Fruit fly (Drosophila melanogaster) whole organism, embryonic: Measurements from ENCODE around the gene CG5805.

Experiments used
- Awh ChIP-seq: fragments of 200-800 bp; sonication (Bioruptor generic); IDR thresholded peaks from 2 replicates; pipeline ENCODE4, ENCODE4 v1.3.6; 2022; ENCODE audit warnings: missing biosample characterization, missing genetic modification characterization
- Bdp1 ChIP-seq: fragments of 200-800 bp; sonication (Bioruptor generic); optimal IDR thresholded peaks from 3 replicates; lab custom pipeline; 2016; ENCODE audit warnings: missing biosample characterization, missing genetic modification characterization
- Bgb ChIP-seq: fragments of 200-800 bp; sonication (Bioruptor generic); IDR thresholded peaks from 2 replicates; pipeline ENCODE4 v1.3.6; 2022; ENCODE audit warnings: missing biosample characterization, missing genetic modification characterization; ENCODE audit not compliant: partially characterized antibody
- CG11696 ChIP-seq: fragments of 200-800 bp; sonication (Bioruptor generic); IDR thresholded peaks from 2 replicates; pipeline ENCODE4 v1.3.6; 2022; ENCODE audit warnings: missing biosample characterization, missing genetic modification characterization
- CG12659 ChIP-seq: fragments of 200-800 bp; sonication (Bioruptor generic); optimal IDR thresholded peaks from 3 replicates; lab custom pipeline; 2017; ENCODE audit warnings: mild to moderate bottlenecking, missing biosample characterization, missing genetic modification reagents, missing genetic modification characterization
- CG14441 ChIP-seq: fragments of 200-800 bp; sonication (Bioruptor generic); IDR thresholded peaks from 2 replicates; pipeline ENCODE4 v1.3.6; 2022; ENCODE audit warnings: missing biosample characterization, missing genetic modification characterization
- CG15011 ChIP-seq: fragments of 200-800 bp; sonication (Bioruptor generic); optimal IDR thresholded peaks from 3 replicates; lab custom pipeline; 2018; ENCODE audit warnings: missing biosample characterization, mild to moderate bottlenecking, missing genetic modification characterization
- CG1603 ChIP-seq: fragments of 200-800 bp; sonication (Bioruptor generic); optimal IDR thresholded peaks from 2 replicates; lab custom pipeline; 2019; ENCODE audit warnings: missing biosample characterization, mild to moderate bottlenecking, missing genetic modification characterization, moderate library complexity
- CG1647 ChIP-seq: fragments of 200-800 bp; sonication (Bioruptor generic); optimal IDR thresholded peaks from 3 replicates; lab custom pipeline; 2016; ENCODE audit warnings: missing biosample characterization, missing genetic modification characterization
- CG17361 ChIP-seq: fragments of 200-800 bp; sonication (Bioruptor generic); IDR thresholded peaks from 3 replicates; pipeline ENCODE4 v1.3.6; 2022; ENCODE audit warnings: missing biosample characterization, missing genetic modification characterization
- CG17802 ChIP-seq: fragments of 200-800 bp; sonication (Bioruptor generic); optimal IDR thresholded peaks from 2 replicates; lab custom pipeline; 2018; ENCODE audit warnings: missing biosample characterization, mild to moderate bottlenecking, missing genetic modification characterization, moderate library complexity
- CG2199 ChIP-seq: fragments of 200-800 bp; sonication (Bioruptor generic); IDR thresholded peaks from 3 replicates; pipeline ENCODE4 v1.3.6; 2022; ENCODE audit warnings: missing biosample characterization, missing genetic modification characterization
- CG31224 ChIP-seq: fragments of 200-800 bp; sonication (Bioruptor generic); IDR thresholded peaks from 2 replicates; pipeline ENCODE4 v1.3.6; 2022; ENCODE audit warnings: missing biosample characterization, missing genetic modification characterization
- CG3995 ChIP-seq: fragments of 200-800 bp; sonication (Bioruptor generic); optimal IDR thresholded peaks from 3 replicates; lab custom pipeline; 2016; ENCODE audit warnings: missing biosample characterization, missing genetic modification characterization
- CG4424 ChIP-seq: fragments of 200-800 bp; sonication (Bioruptor generic); optimal IDR thresholded peaks from 3 replicates; lab custom pipeline; 2016; ENCODE audit warnings: missing biosample characterization, missing genetic modification characterization
- CG4617 ChIP-seq: fragments of 200-800 bp; sonication (Bioruptor generic); optimal IDR thresholded peaks from 3 replicates; lab custom pipeline; 2016; ENCODE audit warnings: missing biosample characterization, missing genetic modification characterization, borderline replicate concordance
- CG6175 ChIP-seq: fragments of 200-800 bp; sonication (Bioruptor generic); IDR thresholded peaks from 3 replicates; pipeline ENCODE4 v1.3.6; 2022; ENCODE audit warnings: missing biosample characterization, missing genetic modification characterization
- CG6272 ChIP-seq: fragments of 200-800 bp; sonication (Bioruptor generic); IDR thresholded peaks from 2 replicates; pipeline ENCODE4 v1.3.6; 2022; ENCODE audit warnings: missing biosample characterization, missing genetic modification characterization
- CG7786 ChIP-seq: fragments of 200-800 bp; sonication (Bioruptor generic); optimal IDR thresholded peaks from 2 replicates; lab custom pipeline; 2016; ENCODE audit warnings: missing biosample characterization, missing genetic modification characterization
- CG8281 ChIP-seq: fragments of 200-800 bp; sonication (Bioruptor generic); optimal IDR thresholded peaks from 2 replicates; lab custom pipeline; 2018; ENCODE audit warnings: missing biosample characterization, mild to moderate bottlenecking, missing genetic modification characterization, moderate library complexity
- CG8388 ChIP-seq: fragments of 200-800 bp; sonication (Bioruptor generic); optimal IDR thresholded peaks from 2 replicates; lab custom pipeline; 2019; ENCODE audit warnings: missing biosample characterization, mild to moderate bottlenecking, missing genetic modification characterization, moderate library complexity
- CG9932 ChIP-seq: fragments of 200-800 bp; sonication (Bioruptor generic); IDR thresholded peaks from 2 replicates; pipeline ENCODE4 v1.3.6; 2022; ENCODE audit warnings: missing biosample characterization, missing genetic modification characterization
- Camta ChIP-seq: fragments of 200-800 bp; sonication (Bioruptor generic); optimal IDR thresholded peaks from 2 replicates; lab custom pipeline; 2016; ENCODE audit warnings: missing biosample characterization, missing genetic modification characterization
- Drgx ChIP-seq: fragments of 200-800 bp; sonication (Bioruptor generic); IDR thresholded peaks from 2 replicates; pipeline ENCODE4 v1.3.6; 2022; ENCODE audit warnings: missing biosample characterization, missing genetic modification characterization
- E2f2 ChIP-seq: fragments of 200-800 bp; sonication (Bioruptor generic); IDR thresholded peaks from 2 replicates; pipeline ENCODE4 v1.3.6; 2022; ENCODE audit warnings: missing biosample characterization, missing genetic modification characterization
- Hmx ChIP-seq: fragments of 200-800 bp; sonication (Bioruptor generic); optimal IDR thresholded peaks from 2 replicates; lab custom pipeline; 2016; ENCODE audit warnings: missing biosample characterization, missing genetic modification characterization
- NK7.1 ChIP-seq: fragments of 200-800 bp; sonication (Bioruptor generic); optimal IDR thresholded peaks from 3 replicates; lab custom pipeline; 2016; ENCODE audit warnings: missing biosample characterization, missing genetic modification characterization
- Poxn ChIP-seq: fragments of 200-800 bp; sonication (Bioruptor generic); IDR thresholded peaks from 2 replicates; pipeline ENCODE4 v1.3.6; 2022; ENCODE audit warnings: missing biosample characterization, missing genetic modification characterization
- Rfx ChIP-seq: fragments of 200-800 bp; sonication (Bioruptor generic); IDR thresholded peaks from 2 replicates; pipeline ENCODE4 v1.3.6; 2022; ENCODE audit warnings: missing biosample characterization, missing genetic modification characterization
- Sin3A ChIP-seq: fragments of >200 bp; optimal IDR thresholded peaks from 2 replicates; lab custom pipeline; 2018
- cato ChIP-seq: fragments of 200-800 bp; sonication (Bioruptor generic); optimal IDR thresholded peaks from 2 replicates; lab custom pipeline; 2016; ENCODE audit warnings: missing biosample characterization, missing genetic modification characterization, borderline replicate concordance
- crol ChIP-seq: fragments of 200-800 bp; sonication (Bioruptor generic); IDR thresholded peaks from 2 replicates; pipeline ENCODE4 v1.3.6; 2022; ENCODE audit warnings: missing biosample characterization, missing genetic modification characterization
- cwo ChIP-seq: fragments of 200-800 bp; sonication (Bioruptor generic); optimal IDR thresholded peaks from 3 replicates; lab custom pipeline; 2017; ENCODE audit warnings: missing biosample characterization, missing genetic modification characterization, mild to moderate bottlenecking, moderate library complexity, missing genetic modification reagents
- emc ChIP-seq: fragments of 200-800 bp; sonication (Bioruptor generic); optimal IDR thresholded peaks from 2 replicates; lab custom pipeline; 2016; ENCODE audit warnings: missing biosample characterization, missing genetic modification characterization
- ftz-f1 ChIP-seq: fragments of 200-800 bp; sonication (Bioruptor generic); optimal IDR thresholded peaks from 2 replicates; lab custom pipeline; 2016; ENCODE audit warnings: missing biosample characterization, missing genetic modification characterization
- h ChIP-seq: fragments of >200 bp; optimal IDR thresholded peaks from 2 replicates; lab custom pipeline; 2017
- hth ChIP-seq: fragments of >200 bp; optimal IDR thresholded peaks from 2 replicates; lab custom pipeline; 2017; ENCODE audit warnings: inconsistent platforms
- jigr1 ChIP-seq: fragments of 200-800 bp; sonication (Bioruptor generic); IDR thresholded peaks from 3 replicates; pipeline ENCODE4 v1.3.6; 2022; ENCODE audit warnings: missing biosample characterization, missing genetic modification characterization
- lola ChIP-seq, 3 experiments: fragments of >200 bp in 2 of 3; fragments of 200-800 bp in 1 of 3; sonication (Bioruptor generic) in 1 of 3; optimal IDR thresholded peaks; 2 replicates each; lab custom pipeline; 2017 to 2019; ENCODE audit warnings: missing biosample characterization in 3 of 3, missing genetic modification characterization in 3 of 3, mild to moderate bottlenecking in 1 of 3, moderate library complexity in 1 of 3
- mirr ChIP-seq: fragments of 200-800 bp; sonication (Bioruptor generic); optimal IDR thresholded peaks from 3 replicates; lab custom pipeline; 2018; ENCODE audit warnings: missing biosample characterization, mild to moderate bottlenecking, missing genetic modification characterization
- mld ChIP-seq: fragments of 200-800 bp; sonication (Bioruptor generic); IDR thresholded peaks from 3 replicates; pipeline ENCODE4 v1.3.6; 2022; ENCODE audit warnings: missing biosample characterization, missing genetic modification characterization; ENCODE audit not compliant: partially characterized antibody
- nom ChIP-seq: fragments of 200-800 bp; sonication (Bioruptor generic); optimal IDR thresholded peaks from 2 replicates; lab custom pipeline; 2017; ENCODE audit warnings: missing biosample characterization, missing genetic modification characterization, mild to moderate bottlenecking, moderate library complexity, missing genetic modification reagents
- onecut ChIP-seq: fragments of 200-800 bp; sonication (Bioruptor generic); IDR thresholded peaks from 2 replicates; pipeline ENCODE4 v1.3.6; 2022; ENCODE audit warnings: missing biosample characterization, missing genetic modification characterization
- sima ChIP-seq: fragments of 200-800 bp; sonication (Bioruptor generic); optimal IDR thresholded peaks from 2 replicates; lab custom pipeline; 2016; ENCODE audit warnings: missing biosample characterization, missing genetic modification characterization
- sna ChIP-seq: fragments of 200-800 bp; sonication (Bioruptor generic); IDR thresholded peaks from 2 replicates; pipeline ENCODE4 v1.3.6; 2022; ENCODE audit warnings: missing biosample characterization, missing genetic modification characterization; ENCODE audit not compliant: partially characterized antibody
- sug ChIP-seq: fragments of 200-800 bp; optimal IDR thresholded peaks from 2 replicates; lab custom pipeline; 2019; ENCODE audit warnings: missing biosample characterization, mild to moderate bottlenecking, missing genetic modification characterization, moderate library complexity
- toy ChIP-seq: fragments of 200-800 bp; sonication (Bioruptor generic); IDR thresholded peaks from 2 replicates; pipeline ENCODE4 v1.3.6; 2022; ENCODE audit warnings: missing biosample characterization, missing genetic modification characterization
- unpg ChIP-seq: fragments of 200-800 bp; sonication (Bioruptor generic); optimal IDR thresholded peaks from 3 replicates; lab custom pipeline; 2018; ENCODE audit warnings: missing biosample characterization, mild to moderate bottlenecking, missing genetic modification characterization, moderate library complexity
- usp ChIP-seq: fragments of >200 bp; optimal IDR thresholded peaks from 2 replicates; lab custom pipeline; 2017; ENCODE audit warnings: missing biosample characterization, missing genetic modification characterization
- zfh1 ChIP-seq: fragments of 200-800 bp; sonication (Bioruptor generic); IDR thresholded peaks from 3 replicates; pipeline ENCODE4 v1.3.6; 2022; ENCODE audit warnings: missing biosample characterization, missing genetic modification characterization
- zfh2 ChIP-seq: fragments of 200-800 bp; sonication (Bioruptor generic); optimal IDR thresholded peaks from 2 replicates; lab custom pipeline; 2016; ENCODE audit warnings: missing biosample characterization, missing genetic modification characterization

Gene CG5805

dm6 chr3R:24816993-24817854 lies 30.0 kb upstream of the CG5805 start, which contains the start of the genes CG5808 and Saf-B (continued):
- TF ChIP-seq Hmx (GFP tag; lab: Kevin White, UChicago) (no peak), Rfx (GFP tag; lab: Robert Waterston, UW) (peak; percentile 53; the same call in 1 of the 2 replicates), CG12659 (peak; percentile 63), unpg (GFP tag; lab: Kevin White, UChicago) (no peak), emc (GFP tag; lab: Kevin White, UChicago) (no peak), Bdp1 (no peak), usp (GFP tag; lab: Kevin White, UChicago) (no peak), CG6272 (GFP tag; lab: Robert Waterston, UW) (no peak), CG7786 (GFP tag; lab: Kevin White, UChicago) (no peak), CG1647 (no peak), mirr (GFP tag; lab: Kevin White, UChicago) (no peak), CG14441 (peak; percentile 43; the same call in 1 of the 2 replicates), cato (GFP tag; lab: Kevin White, UChicago) (no peak), Poxn (GFP tag; lab: Robert Waterston, UW) (no peak), crol (GFP tag; lab: Robert Waterston, UW) (no peak), CG2199 (GFP tag; lab: Robert Waterston, UW) (no peak), Sin3A (no peak), CG11696 (GFP tag; lab: Robert Waterston, UW) (no peak), zfh2 (GFP tag; lab: Kevin White, UChicago) (peak; percentile 31), CG31224 (GFP tag; lab: Robert Waterston, UW) (peak; percentile 43; the same call in 1 of the 2 replicates), CG9932 (GFP tag; lab: Robert Waterston, UW) (peak; percentile 38; the same call in 1 of the 2 replicates), CG4617 (GFP tag; lab: Kevin White, UChicago) (peak; percentile 39), sima (GFP tag; lab: Kevin White, UChicago) (no peak), hth (lab: Kevin White, UChicago) (no peak), E2f2 (GFP tag; lab: Robert Waterston, UW) (no peak), Bgb (GFP tag; lab: Robert Waterston, UW) (peak; percentile 76), lola (GFP tag; optimal IDR thresholded peaks at IDR 0.05; lab: Kevin White, UChicago) (peak in 1 of 3 experiments; percentile 60), cwo (no peak), sug (tag; lab: Kevin White, UChicago) (no peak), CG6175 (GFP tag; lab: Robert Waterston, UW) (no peak), CG4424 (peak; percentile 58), CG8388 (GFP tag; lab: Kevin White, UChicago) (no peak), Drgx (GFP tag; lab: Robert Waterston, UW) (no peak), nom (GFP tag; lab: Kevin White, UChicago) (no peak), NK7.1 (GFP tag; lab: Kevin White, UChicago) (no peak), onecut (no peak), CG1603 (no peak), ftz-f1 (peak; percentile 38), CG17802 (tag; lab: Kevin White, UChicago) (peak; percentile 2), CG17361 (GFP tag; lab: Robert Waterston, UW) (no peak; the same call in 2 of the 3 replicates), sna (GFP tag; lab: Robert Waterston, UW) (peak; percentile 56), CG3995 (peak; percentile 54), zfh1 (GFP tag; lab: Robert Waterston, UW) (no peak), Camta (GFP tag; lab: Kevin White, UChicago) (no peak), mld (GFP tag; lab: Robert Waterston, UW) (peak; percentile 50; the same call in 2 of the 3 replicates), CG8281 (no peak), h (lab: Kevin White, UChicago) (no peak), toy (no peak), jigr1 (GFP tag; lab: Robert Waterston, UW) (no peak), CG15011 (GFP tag; lab: Kevin White, UChicago) (no peak), Awh (GFP tag; lab: Robert Waterston, UW) (no peak)
